Fruit fly (Drosophila melanogaster): Measurements from ENCODE around the gene CG6592.

CG6592 gene

dm6 chr3L:6082561-6082960 is 23.1 kb downstream of the CG6592 start, which contains the start of gene CG13293 (continued):
- TF ChIP-seq ems (GFP tag; optimal IDR thresholded peaks at IDR 0.05) (no peak), CG30403 (GFP tag; optimal IDR thresholded peaks at IDR 0.05) (no peak), nau (GFP tag; optimal IDR thresholded peaks at IDR 0.05) (no peak), NC2β (GFP tag; optimal IDR thresholded peaks at IDR 0.05) (no peak), Lhr (GFP tag; optimal IDR thresholded peaks at IDR 0.05) (no peak), CG11085 (GFP tag; IDR thresholded peaks at IDR 0.05) (no peak), Nf-YA (GFP tag; IDR thresholded peaks at IDR 0.05) (no peak), Ets65A (GFP tag) (no peak), CG15011 (GFP tag; optimal IDR thresholded peaks at IDR 0.05) (no peak), gcm (GFP tag; optimal IDR thresholded peaks at IDR 0.05) (no peak), HmgZ (tag; optimal IDR thresholded peaks at IDR 0.05) (no peak), Hr78 (GFP tag; optimal IDR thresholded peaks at IDR 0.05) (no peak), bcd (GFP tag; optimal IDR thresholded peaks at IDR 0.05) (no peak), CG17186 (GFP tag; optimal IDR thresholded peaks at IDR 0.05) (no peak), pb (GFP tag; optimal IDR thresholded peaks at IDR 0.05) (no peak), hth (optimal IDR thresholded peaks at IDR 0.05) (no peak), Max (GFP tag; optimal IDR thresholded peaks at IDR 0.05) (no peak), repo (GFP tag; optimal IDR thresholded peaks at IDR 0.05) (no peak), CG8290 (GFP tag; optimal IDR thresholded peaks at IDR 0.05) (no peak), CG8290 (tag; optimal IDR thresholded peaks at IDR 0.05) (peak in 1 of 2 experiments; percentile 43), CG8388 (GFP tag; optimal IDR thresholded peaks at IDR 0.05) (no peak), CG6683 (GFP tag; optimal IDR thresholded peaks at IDR 0.05) (no peak), maf-S (GFP tag; optimal IDR thresholded peaks at IDR 0.05) (no peak), Dip2 (GFP tag; IDR thresholded peaks at IDR 0.05) (no peak), CG31388 (GFP tag; optimal IDR thresholded peaks at IDR 0.05) (no peak), zfh1 (GFP tag; IDR thresholded peaks at IDR 0.05) (no peak), CG18599 (GFP tag; optimal IDR thresholded peaks at IDR 0.05) (no peak), jigr1 (GFP tag; IDR thresholded peaks at IDR 0.05) (no peak), CoRest (tag; optimal IDR thresholded peaks at IDR 0.05) (no peak), CG8924 (tag; optimal IDR thresholded peaks at IDR 0.05) (no peak), Hr39 (optimal IDR thresholded peaks at IDR 0.05) (no peak), CG11247 (GFP tag; IDR thresholded peaks at IDR 0.05) (no peak), CkIIα-i1 (GFP tag; IDR thresholded peaks at IDR 0.05) (no peak), Atf3 (GFP tag; optimal IDR thresholded peaks at IDR 0.05) (no peak), CG7357 (GFP tag; IDR thresholded peaks at IDR 0.05) (0 out of 3 replicates have a peak, but pooled peaks have one; percentile 16), CG12744 (GFP tag; optimal IDR thresholded peaks at IDR 0.05) (no peak), dysf (GFP tag; IDR thresholded peaks at IDR 0.05) (no peak), btn (GFP tag; optimal IDR thresholded peaks at IDR 0.05) (no peak), tap (tag; optimal IDR thresholded peaks at IDR 0.05) (no peak), vvl (GFP tag; IDR thresholded peaks at IDR 0.05) (peak; percentile 32; the same call in 1 of the 2 replicates), Opbp (GFP tag; IDR thresholded peaks at IDR 0.05; ENCODE audit: partially characterized antibody) (no peak), Atf6 (GFP tag; IDR thresholded peaks at IDR 0.05) (no peak), CG8478 (optimal IDR thresholded peaks at IDR 0.05) (no peak), crc (GFP tag; optimal IDR thresholded peaks at IDR 0.05) (no peak), CG2889 (GFP tag; IDR thresholded peaks at IDR 0.05) (no peak), Dip3 (GFP tag; optimal IDR thresholded peaks at IDR 0.05) (no peak), chinmo (GFP tag; IDR thresholded peaks at IDR 0.05; ENCODE audit: partially characterized antibody) (no peak), H15 (GFP tag; IDR thresholded peaks at IDR 0.05) (0 out of 3 replicates have a peak, but pooled peaks have one; percentile 21), CG12299 (tag; optimal IDR thresholded peaks at IDR 0.05) (no peak), CG12769 (tag; optimal IDR thresholded peaks at IDR 0.05) (no peak), corto (GFP tag; optimal IDR thresholded peaks at IDR 0.05) (no peak), Blimp-1 (GFP tag; optimal IDR thresholded peaks at IDR 0.05) (no peak), CG15696 (tag; optimal IDR thresholded peaks at IDR 0.05) (no peak), CG32532 (GFP tag; IDR thresholded peaks at IDR 0.05) (no peak)

Measured in whole organism, embryonic.